Worm (Caenorhabditis elegans): Measurements from ENCODE around the gene ndub-6.

Gene ndub-6

DNA sequence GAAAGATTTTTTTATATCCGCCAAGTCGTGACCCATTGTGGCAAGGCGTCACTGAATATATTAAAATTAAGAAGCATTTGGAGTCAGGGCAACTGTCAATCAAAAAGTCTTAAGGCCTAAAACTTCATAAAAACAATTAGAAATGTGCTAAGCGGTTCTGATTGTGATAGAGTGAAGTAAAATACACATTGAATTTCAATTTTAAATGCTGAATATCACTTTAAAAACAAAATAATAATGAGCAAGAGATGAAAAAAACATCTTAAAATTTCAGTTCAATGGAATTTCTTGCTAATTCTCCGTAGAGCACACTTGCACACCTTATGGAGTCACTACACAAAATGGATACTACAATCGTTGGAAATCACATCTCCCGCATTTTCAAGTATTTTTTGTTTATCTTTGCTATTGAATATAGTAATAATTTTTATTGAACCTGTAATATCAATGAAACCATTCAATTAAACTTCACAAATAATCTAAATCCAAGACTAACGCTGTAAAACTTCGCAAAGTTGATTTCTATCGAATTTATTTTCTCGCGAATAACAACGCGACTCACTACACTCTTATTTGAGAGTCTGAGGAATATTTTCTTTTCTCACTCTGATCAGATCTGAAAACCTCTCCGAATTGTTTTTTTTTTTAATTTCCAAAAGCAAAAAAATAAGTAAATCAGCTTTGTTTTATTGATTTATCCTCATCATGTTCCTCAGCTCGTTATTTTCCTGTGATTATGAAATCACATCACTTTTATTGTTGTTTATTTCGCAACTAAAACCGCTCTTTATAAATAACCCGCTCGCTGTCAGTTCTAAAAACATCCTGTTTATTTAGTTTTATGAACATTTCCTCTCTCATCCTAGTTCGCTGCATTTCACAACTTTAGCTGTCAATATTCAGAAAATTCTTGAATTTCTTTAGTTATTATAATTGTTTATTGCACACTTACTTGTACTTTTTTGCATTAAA, 16.5 kb upstream of the ndub-6 start, which contains the start of gene mars-1 (continued):
- TF ChIP-seq xnd-1 (tag; optimal IDR thresholded peaks at IDR 0.05) (no peak), somi-1 (GFP tag; optimal IDR thresholded peaks at IDR 0.05) (no peak), chd-7 (tag; optimal IDR thresholded peaks at IDR 0.05) (no peak), F10E7.11 (tag; optimal IDR thresholded peaks at IDR 0.05) (no peak), unc-62 (GFP tag; optimal IDR thresholded peaks at IDR 0.05) (no peak), aptf-2 (GFP tag; conservative IDR thresholded peaks at IDR 0.05) (no peak), B0336.3 (GFP tag; IDR thresholded peaks at IDR 0.05) (no peak), ztf-22 (GFP tag; optimal IDR thresholded peaks at IDR 0.05) (no peak), mel-28 (tag; optimal IDR thresholded peaks at IDR 0.05; ENCODE audit: borderline replicate concordance) (no peak), Y53F4B.3 (GFP tag; IDR thresholded peaks at IDR 0.05) (no peak), attf-5 (GFP tag; optimal IDR thresholded peaks at IDR 0.05) (peak; percentile 54), akir-1 (GFP tag; optimal IDR thresholded peaks at IDR 0.05) (no peak), gei-17 (GFP tag; optimal IDR thresholded peaks at IDR 0.05) (no peak), lsl-1 (GFP tag; optimal IDR thresholded peaks at IDR 0.05) (peak; percentile 43), F57C9.4 (tag; optimal IDR thresholded peaks at IDR 0.05) (no peak), ztf-3 (GFP tag; optimal IDR thresholded peaks at IDR 0.05) (no peak), K12H6.12 (tag; optimal IDR thresholded peaks at IDR 0.05) (peak; percentile 57), F23B12.7 (tag; optimal IDR thresholded peaks at IDR 0.05; ENCODE audit: insufficient read depth) (no peak), ztf-6 (GFP tag; IDR thresholded peaks at IDR 0.05) (no peak), ZK185.1 (tag; optimal IDR thresholded peaks at IDR 0.05; ENCODE audit: poor library complexity, severe bottlenecking) (no peak), dpl-1 (GFP tag; optimal IDR thresholded peaks at IDR 0.05) (no peak), hlh-12 (tag; optimal IDR thresholded peaks at IDR 0.05) (no peak), atf-7 (tag; optimal IDR thresholded peaks at IDR 0.05) (no peak), Y56A3A.18 (GFP tag; IDR thresholded peaks at IDR 0.05) (no peak), lir-1 (GFP tag; conservative IDR thresholded peaks at IDR 0.05) (no peak), F39B2.1 (GFP tag; IDR thresholded peaks at IDR 0.05) (no peak), attf-3 (GFP tag; conservative IDR thresholded peaks at IDR 0.05) (no peak), lsy-27 (tag; optimal IDR thresholded peaks at IDR 0.05; ENCODE audit: borderline replicate concordance, insufficient read depth) (no peak), bed-2 (GFP tag; IDR thresholded peaks at IDR 0.05) (no peak), egrh-3 (GFP tag; IDR thresholded peaks at IDR 0.05) (no peak), egl-44 (GFP tag; IDR thresholded peaks at IDR 0.05) (no peak), unc-130 (GFP tag; optimal IDR thresholded peaks at IDR 0.05) (peak; percentile 49), nfya-2 (GFP tag; IDR thresholded peaks at IDR 0.05) (no peak), F33H1.4 (GFP tag; IDR thresholded peaks at IDR 0.05) (0 out of 2 replicates have a peak, but pooled peaks have one; percentile 17), nhr-120 (GFP tag; IDR thresholded peaks at IDR 0.05) (no peak), hsf-1 (GFP tag; IDR thresholded peaks at IDR 0.05) (no peak), ceh-91 (GFP tag; IDR thresholded peaks at IDR 0.05) (no peak), rec-8 (tag; optimal IDR thresholded peaks at IDR 0.05) (no peak), ztf-25 (GFP tag; IDR thresholded peaks at IDR 0.05) (no peak), B0261.1 (tag; optimal IDR thresholded peaks at IDR 0.05) (no peak), Y79H2A.3 (GFP tag; conservative IDR thresholded peaks at IDR 0.05) (no peak), T07F8.4 (tag; optimal IDR thresholded peaks at IDR 0.05) (no peak), F22D6.2 (tag; optimal IDR thresholded peaks at IDR 0.05) (no peak), tbx-9 (tag; optimal IDR thresholded peaks at IDR 0.05; ENCODE audit: borderline replicate concordance) (no peak), mcd-1 (GFP tag; IDR thresholded peaks at IDR 0.05) (peak; percentile 88), egl-18 (GFP tag; IDR thresholded peaks at IDR 0.05) (no peak)

Measured in whole organism, young adult.